Worm (Caenorhabditis elegans) whole organism, L1 larva: ENCODE results near the gene C49A9.1.
"Not testable (repeated sequence)": the region's sequence is repeated elsewhere in the genome, so short reads cannot be mapped to it uniquely, and the experiment has no call there.

Experiments
- C16A3.4 ChIP-seq: fragments of 150-350 bp; optimal IDR thresholded peaks from 2 replicates; lab custom pipeline; 2014; ENCODE audit warnings: missing biosample characterization, missing genetic modification characterization
- F16B12.6 ChIP-seq: fragments of 150-350 bp; optimal IDR thresholded peaks from 2 replicates; lab custom pipeline; 2014; ENCODE audit warnings: missing biosample characterization, missing genetic modification characterization
- Y116A8C.19 ChIP-seq: sonication (generic microtip); optimal IDR thresholded peaks from 2 replicates; lab custom pipeline; 2016; ENCODE audit warnings: missing compliant biosample characterization, missing genetic modification characterization, borderline replicate concordance
- alr-1 ChIP-seq: fragments of 200-800 bp; sonication (Bioruptor generic); optimal IDR thresholded peaks from 2 replicates; lab custom pipeline; 2018; ENCODE audit warnings: borderline replicate concordance, mild to moderate bottlenecking, missing genetic modification characterization, missing compliant biosample characterization
- aly-2 ChIP-seq: fragments of 150-350 bp; optimal IDR thresholded peaks from 2 replicates; lab custom pipeline; 2014; ENCODE audit warnings: missing biosample characterization, missing genetic modification characterization
- ceh-63 ChIP-seq: fragments of 200-800 bp; sonication (Bioruptor generic); optimal IDR thresholded peaks from 2 replicates; lab custom pipeline; 2018; ENCODE audit warnings: mild to moderate bottlenecking, missing genetic modification characterization, missing compliant biosample characterization
- ceh-82 ChIP-seq, 3 experiments: fragments of 150-350 bp in 1 of 3; sonication (generic microtip) in 2 of 3; optimal IDR thresholded peaks; 2 replicates each; lab custom pipeline; 2014 to 2017; ENCODE audit warnings: missing biosample characterization in 3 of 3, missing genetic modification characterization in 3 of 3
- ces-1 ChIP-seq: fragments of 150-350 bp; optimal IDR thresholded peaks from 2 replicates; lab custom pipeline; 2014; ENCODE audit warnings: missing biosample characterization, missing genetic modification reagents, missing genetic modification characterization
- efl-1 ChIP-seq, 4 experiments: fragments of 150-350 bp; optimal IDR thresholded peaks in 3 of 4; peaks in 1 of 4; 1 replicate in 1 of 4; 2 replicates in 3 of 4; lab custom pipeline; 2014; ENCODE audit warnings: missing biosample characterization in 2 of 4, missing genetic modification characterization in 2 of 4, missing genetic modification reagents in 2 of 4
- elt-2 ChIP-seq: sonication (generic microtip); optimal IDR thresholded peaks from 2 replicates; lab custom pipeline; 2016; ENCODE audit warnings: missing genetic modification characterization, mild to moderate bottlenecking, inconsistent platforms, missing compliant biosample characterization, missing genetic modification reagents
- ets-5 ChIP-seq: fragments of 200-800 bp; sonication (Bioruptor generic); IDR thresholded peaks from 2 replicates; pipeline ENCODE4 v1.3.6; 2022; ENCODE audit warnings: missing genetic modification characterization, missing compliant biosample characterization
- fkh-10 ChIP-seq: sonication (generic microtip); optimal IDR thresholded peaks from 2 replicates; lab custom pipeline; 2017; ENCODE audit warnings: missing biosample characterization, missing genetic modification reagents, missing genetic modification characterization
- fkh-8 ChIP-seq: sonication (generic microtip); optimal IDR thresholded peaks from 2 replicates; lab custom pipeline; 2016; ENCODE audit warnings: mild to moderate bottlenecking, missing genetic modification characterization, missing compliant biosample characterization
- fos-1 ChIP-seq: fragments of 150-350 bp; optimal IDR thresholded peaks from 2 replicates; lab custom pipeline; 2014; ENCODE audit warnings: missing biosample characterization, missing genetic modification characterization
- hlh-17 ChIP-seq: fragments of 200-800 bp; sonication (Bioruptor generic); optimal IDR thresholded peaks from 2 replicates; lab custom pipeline; 2018; ENCODE audit warnings: missing genetic modification characterization, mild to moderate bottlenecking, missing compliant biosample characterization, moderate library complexity, borderline replicate concordance
- hpl-2 ChIP-seq: fragments of 150-350 bp; optimal IDR thresholded peaks from 2 replicates; lab custom pipeline; 2014; ENCODE audit warnings: missing biosample characterization, missing genetic modification reagents, missing genetic modification characterization
- lin-15B ChIP-seq: fragments of 150-350 bp; sonication (generic microtip); optimal IDR thresholded peaks from 3 replicates; lab custom pipeline; 2014; ENCODE audit warnings: missing biosample characterization, missing genetic modification characterization
- lin-35 ChIP-seq, 2 experiments: fragments of 150-350 bp; optimal IDR thresholded peaks; 2 replicates each; lab custom pipeline; 2014; ENCODE audit warnings: missing biosample characterization in 2 of 2, missing genetic modification characterization in 2 of 2, missing genetic modification reagents in 2 of 2
- lir-3 ChIP-seq: sonication (generic microtip); optimal IDR thresholded peaks from 2 replicates; lab custom pipeline; 2016; ENCODE audit warnings: mild to moderate bottlenecking, missing genetic modification characterization, moderate library complexity, missing compliant biosample characterization; ENCODE audit not compliant: poor library complexity
- lsy-2 ChIP-seq, 2 experiments: fragments of 150-350 bp; optimal IDR thresholded peaks; 2 replicates each; lab custom pipeline; 2014; ENCODE audit warnings: missing biosample characterization in 2 of 2, missing genetic modification characterization in 2 of 2
- mep-1 ChIP-seq: fragments of 150-350 bp; optimal IDR thresholded peaks from 2 replicates; lab custom pipeline; 2014; ENCODE audit warnings: missing biosample characterization, missing genetic modification characterization
- nhr-12 ChIP-seq: sonication (generic microtip); optimal IDR thresholded peaks from 2 replicates; lab custom pipeline; 2017; ENCODE audit warnings: missing biosample characterization, missing genetic modification characterization
- nhr-19 ChIP-seq: fragments of 200-800 bp; sonication (Bioruptor generic); conservative IDR thresholded peaks from 2 replicates; pipeline ENCODE4 v1.3.6; 2022; ENCODE audit warnings: missing genetic modification characterization, missing compliant biosample characterization
- nhr-20 ChIP-seq: sonication (generic microtip); optimal IDR thresholded peaks from 2 replicates; lab custom pipeline; 2016; ENCODE audit warnings: mild to moderate bottlenecking, missing genetic modification characterization, missing compliant biosample characterization
- nhr-237 ChIP-seq: fragments of 150-350 bp; optimal IDR thresholded peaks from 2 replicates; lab custom pipeline; 2014; ENCODE audit warnings: missing biosample characterization, missing genetic modification characterization
- nhr-28 ChIP-seq: fragments of 150-350 bp; optimal IDR thresholded peaks from 2 replicates; lab custom pipeline; 2014; ENCODE audit warnings: missing biosample characterization, missing genetic modification characterization
- nhr-47 ChIP-seq: sonication (generic microtip); optimal IDR thresholded peaks from 2 replicates; lab custom pipeline; 2016; ENCODE audit warnings: mild to moderate bottlenecking, missing genetic modification characterization, moderate library complexity, missing compliant biosample characterization
- nhr-76 ChIP-seq: sonication (generic microtip); optimal IDR thresholded peaks from 2 replicates; lab custom pipeline; 2017; ENCODE audit warnings: missing biosample characterization, missing genetic modification characterization
- nhr-85 ChIP-seq: sonication (generic microtip); peaks from one replicate; lab custom pipeline; 2016; ENCODE audit warnings: missing genetic modification characterization, inconsistent platforms, missing compliant biosample characterization
- nhr-90 ChIP-seq: sonication (generic microtip); optimal IDR thresholded peaks from 2 replicates; lab custom pipeline; 2016; ENCODE audit warnings: mild to moderate bottlenecking, missing genetic modification characterization, missing compliant biosample characterization; ENCODE audit not compliant: poor library complexity
- pag-3 ChIP-seq: sonication (generic microtip); optimal IDR thresholded peaks from 2 replicates; lab custom pipeline; 2017; ENCODE audit warnings: missing genetic modification characterization, mild to moderate bottlenecking, missing compliant biosample characterization, antibody characterized with exemption, borderline replicate concordance; ENCODE audit not compliant: insufficient read depth
- pax-3 ChIP-seq: fragments of 200-800 bp; sonication (Bioruptor generic); optimal IDR thresholded peaks from 2 replicates; lab custom pipeline; 2018; ENCODE audit warnings: mild to moderate bottlenecking, missing genetic modification characterization, moderate library complexity, missing compliant biosample characterization
- skn-1 ChIP-seq: fragments of 150-350 bp; optimal IDR thresholded peaks from 2 replicates; lab custom pipeline; 2014; ENCODE audit warnings: missing biosample characterization, missing genetic modification characterization
- snpc-4 ChIP-seq: fragments of 150-350 bp; optimal IDR thresholded peaks from 2 replicates; lab custom pipeline; 2014; ENCODE audit warnings: missing biosample characterization, missing genetic modification characterization
- sox-4 ChIP-seq: sonication (generic microtip); optimal IDR thresholded peaks from 2 replicates; lab custom pipeline; 2016; ENCODE audit warnings: missing genetic modification characterization, missing compliant biosample characterization
- swsn-7 ChIP-seq: sonication (generic microtip); optimal IDR thresholded peaks from 2 replicates; lab custom pipeline; 2016; ENCODE audit warnings: missing genetic modification characterization, missing compliant biosample characterization
- tlp-1 ChIP-seq: fragments of 150-350 bp; optimal IDR thresholded peaks from 2 replicates; lab custom pipeline; 2014; ENCODE audit warnings: missing biosample characterization, missing genetic modification characterization
- xbp-1 ChIP-seq: sonication (generic microtip); optimal IDR thresholded peaks from 2 replicates; lab custom pipeline; 2016; ENCODE audit warnings: missing genetic modification characterization, missing compliant biosample characterization
- zag-1 ChIP-seq: fragments of 150-350 bp; optimal IDR thresholded peaks from 2 replicates; lab custom pipeline; 2014; ENCODE audit warnings: missing biosample characterization, missing genetic modification characterization
- ztf-11 ChIP-seq, 2 experiments: sonication (generic microtip); optimal IDR thresholded peaks; 2 replicates each; lab custom pipeline; 2016 to 2017; ENCODE audit warnings: missing genetic modification characterization in 2 of 2, missing biosample characterization in 1 of 2, missing compliant biosample characterization in 1 of 2
- ztf-4 ChIP-seq: fragments of 150-350 bp; optimal IDR thresholded peaks from 2 replicates; lab custom pipeline; 2014; ENCODE audit warnings: missing biosample characterization, missing genetic modification characterization

The C49A9.1 gene

DNA sequence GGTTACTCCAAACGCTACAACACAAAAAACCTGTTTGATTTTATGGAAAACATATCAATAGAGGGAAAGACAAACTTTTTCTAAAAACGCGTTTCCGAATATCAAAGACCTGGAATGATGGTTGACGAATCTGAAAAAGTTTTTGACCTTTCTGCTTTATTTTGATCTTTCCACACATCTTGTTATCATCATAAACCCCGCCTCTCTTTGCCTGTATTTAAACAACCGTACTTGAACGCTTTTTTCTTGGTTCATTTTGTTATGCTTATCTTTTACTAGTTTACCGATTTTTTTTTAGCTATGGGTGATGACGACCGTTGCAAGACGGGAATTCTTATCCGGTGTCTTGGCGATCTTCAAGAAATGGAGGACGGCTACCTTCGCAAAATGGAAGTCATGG, 25.0 kb downstream of the C49A9.1 start, which contains the start of gene T13A10.2:
T13A10.2 (plus strand) TSS at position 301 of the 400 bp plus-strand sequence.
- TF ChIP-seq tlp-1; nhr-85 (tag; lab: Kevin White, UChicago); hlh-17: not testable (repeated sequence)

DNA sequence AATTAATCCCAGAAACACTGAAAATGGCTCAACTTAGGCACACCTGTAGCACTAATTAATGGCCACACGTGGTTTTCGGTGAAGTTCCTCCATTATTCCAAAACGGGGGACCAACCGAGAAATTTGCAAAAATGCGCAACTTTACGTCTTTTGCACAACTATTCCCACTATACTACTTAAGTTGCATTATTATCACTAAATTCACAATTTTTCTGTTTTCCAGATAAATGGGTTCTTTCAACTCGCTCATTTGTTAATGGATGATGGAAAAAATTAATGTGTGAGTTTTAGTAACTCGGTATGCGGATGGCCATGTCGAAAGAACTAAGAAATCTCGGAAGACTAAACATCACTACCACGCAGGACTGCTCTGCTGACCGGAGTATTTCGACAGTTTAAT, 26.6 kb downstream of the C49A9.1 start, which contains the start of gene T13A10.64:
T13A10.64 (plus strand) TSS at position 301 of the 400 bp plus-strand sequence.
- no peak for TF ChIP-seq ceh-82 (tag; optimal IDR thresholded peaks at IDR 0.05; lab: Kevin White, UChicago)
- no peak for TF ChIP-seq lin-15B (tag; lab: Kevin White, UChicago)
- TF ChIP-seq alr-1, result no peak
- TF ChIP-seq C16A3.4 (tag; lab: Kevin White, UChicago), result no peak
- no peak for TF ChIP-seq snpc-4 (tag; lab: Kevin White, UChicago)
- no peak for TF ChIP-seq lir-3 (tag; lab: Kevin White, UChicago)
- TF ChIP-seq pax-3 (tag; lab: Kevin White, UChicago), result no peak
- TF ChIP-seq nhr-20 (tag; lab: Kevin White, UChicago), result no peak
- no peak for TF ChIP-seq fos-1 (tag; lab: Kevin White, UChicago)
- TF ChIP-seq nhr-12, result no peak
- no peak for TF ChIP-seq lin-35 (GFP tag; optimal IDR thresholded peaks at IDR 0.05; lab: Kevin White, UChicago)
- no peak for TF ChIP-seq fkh-8 (tag; lab: Kevin White, UChicago)
- no peak for TF ChIP-seq mep-1 (tag; lab: Kevin White, UChicago)

DNA sequence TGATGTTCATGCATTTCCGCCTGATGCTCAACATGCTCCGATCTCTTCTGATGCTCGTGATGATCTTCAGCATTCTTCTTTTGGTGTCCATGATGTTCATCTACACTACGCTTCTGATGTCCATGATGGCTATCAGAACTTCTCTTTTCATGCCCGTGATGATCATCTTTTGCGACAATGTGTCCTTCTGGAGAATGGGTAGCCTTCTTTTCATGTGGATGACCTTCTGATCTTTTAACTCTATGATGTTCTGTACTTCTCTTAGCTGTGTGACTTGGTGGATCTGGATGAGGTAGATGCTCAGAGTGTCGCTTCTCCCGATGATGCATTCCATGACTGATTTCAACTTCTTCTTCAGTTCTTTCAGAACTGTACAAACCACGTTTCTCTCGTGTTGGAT, 31.0 kb downstream of the C49A9.1 start:
- no peak for TF ChIP-seq nhr-76 (tag; lab: Kevin White, UChicago)
- no peak for TF ChIP-seq ceh-63 (GFP tag; lab: Kevin White, UChicago)
- TF ChIP-seq F16B12.6 (tag; lab: Kevin White, UChicago), result no peak
- no peak for TF ChIP-seq efl-1 (optimal IDR thresholded peaks at IDR 0.05; lab: Kevin White, UChicago)
- TF ChIP-seq efl-1 (GFP tag; optimal IDR thresholded peaks at IDR 0.05 in 1 of 2; lab: Kevin White, UChicago), result no peak
- TF ChIP-seq ztf-4 (tag; lab: Kevin White, UChicago), result no peak
- no peak for TF ChIP-seq ets-5 (GFP tag; lab: Robert Waterston, UW)
- no peak for TF ChIP-seq fos-1 (tag; lab: Kevin White, UChicago)
- TF ChIP-seq nhr-28 (tag; lab: Kevin White, UChicago), result no peak
- no peak for TF ChIP-seq ces-1 (GFP tag; lab: Kevin White, UChicago)
- no peak for TF ChIP-seq lsy-2 (tag; optimal IDR thresholded peaks at IDR 0.05; lab: Kevin White, UChicago)
- TF ChIP-seq nhr-237 (tag; lab: Kevin White, UChicago), result no peak
- TF ChIP-seq lin-15B (tag; lab: Kevin White, UChicago), result no peak
- no peak for TF ChIP-seq nhr-19 (GFP tag; lab: Robert Waterston, UW)
- TF ChIP-seq zag-1 (tag; lab: Kevin White, UChicago), result no peak
- no peak for TF ChIP-seq pax-3 (tag; lab: Kevin White, UChicago)
- no peak for TF ChIP-seq skn-1 (tag; lab: Kevin White, UChicago)
- no peak for TF ChIP-seq swsn-7 (tag; lab: Kevin White, UChicago)
- no peak for TF ChIP-seq aly-2 (tag; lab: Kevin White, UChicago)
- no peak for TF ChIP-seq ztf-11 (tag; optimal IDR thresholded peaks at IDR 0.05; lab: Kevin White, UChicago)
- TF ChIP-seq Y116A8C.19 (tag; lab: Kevin White, UChicago), result no peak

DNA sequence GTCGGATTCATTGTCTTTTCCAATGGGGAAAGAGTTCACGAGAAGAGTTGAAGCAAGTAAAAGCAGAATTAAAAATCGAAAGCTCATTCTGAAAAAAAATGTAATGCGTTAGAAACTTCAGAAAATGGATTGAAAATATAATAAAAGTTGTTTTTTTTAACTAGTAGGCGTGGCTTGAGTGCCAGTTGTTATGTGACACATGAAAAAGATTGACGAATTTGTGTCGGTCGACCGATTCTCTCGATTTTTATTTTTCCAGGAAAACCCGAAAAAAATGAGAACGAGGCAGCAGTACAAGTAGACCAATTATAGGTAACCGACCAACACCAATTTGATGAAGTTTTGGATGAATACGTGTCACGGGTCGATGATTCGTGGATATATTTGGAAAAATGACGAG, 31.7 kb downstream of the C49A9.1 start, which contains the start of gene nlp-16:
nlp-16 (minus strand) TSS at position 101 of the 400 bp plus-strand sequence.
- no peak for TF ChIP-seq alr-1
- no peak for TF ChIP-seq nhr-47 (tag; lab: Kevin White, UChicago)
- TF ChIP-seq fkh-10 (GFP tag; lab: Kevin White, UChicago), result no peak
- no peak for TF ChIP-seq xbp-1 (tag; lab: Kevin White, UChicago)
- TF ChIP-seq nhr-90 (tag; lab: Kevin White, UChicago), result no peak
- TF ChIP-seq nhr-85 (tag; lab: Kevin White, UChicago), result no peak
- no peak for TF ChIP-seq hpl-2 (GFP tag; lab: Kevin White, UChicago)
- no peak for TF ChIP-seq tlp-1
- no peak for TF ChIP-seq pag-3
- TF ChIP-seq elt-2 (tag; lab: Kevin White, UChicago), result no peak
- no peak for TF ChIP-seq sox-4 (tag; lab: Kevin White, UChicago)
